Fruit fly (Drosophila melanogaster): ENCODE results near the gene REPTOR-BP.

DNA sequence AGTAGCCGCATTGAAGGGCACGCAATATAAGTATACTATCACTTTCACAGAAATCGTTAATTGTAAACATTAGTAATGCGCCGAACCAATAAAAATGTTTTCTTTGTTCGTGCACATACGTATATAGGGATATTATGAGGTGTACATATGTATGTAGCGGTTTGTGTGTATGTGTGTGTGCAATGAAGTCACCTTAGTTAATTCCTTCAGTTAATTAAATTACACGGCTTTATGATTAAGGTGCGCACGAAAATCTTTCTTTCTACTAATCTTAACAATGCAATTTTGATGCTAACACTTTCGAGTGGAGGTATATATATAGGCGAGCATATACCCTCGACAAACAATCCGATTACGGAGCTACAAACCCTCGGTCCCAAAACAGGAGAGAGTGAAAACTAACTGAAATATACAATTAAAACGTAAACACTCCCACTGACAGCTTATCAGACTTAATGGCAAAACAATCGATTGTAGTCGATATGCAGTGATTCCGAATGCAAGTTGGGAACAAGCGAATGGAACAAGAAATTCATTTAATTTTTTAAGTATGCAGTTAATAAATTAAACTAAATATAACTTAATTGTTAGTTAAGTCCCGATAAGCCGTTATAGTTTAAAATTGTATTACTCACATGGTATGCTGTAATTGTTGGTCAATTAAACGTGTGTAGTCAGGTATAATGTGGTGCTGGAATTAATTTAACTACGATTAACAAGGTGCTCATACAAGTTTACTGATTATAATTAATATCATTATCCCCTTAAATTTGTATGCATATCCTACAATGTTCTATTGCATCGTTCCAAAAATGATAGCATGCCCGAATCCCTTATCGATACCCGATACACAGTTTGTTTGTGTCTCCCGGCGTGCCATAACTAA lies 43.2 kb upstream of the REPTOR-BP start, which contains the start of the genes Npc1a and Prosalpha6:
- TF ChIP-seq gl (tag; optimal IDR thresholded peaks at IDR 0.05) (no peak), Ets98B (GFP tag; IDR thresholded peaks at IDR 0.05) (no peak), rn (GFP tag; IDR thresholded peaks at IDR 0.05) (no peak), Pif1A (GFP tag; optimal IDR thresholded peaks at IDR 0.05) (no peak), CG10348 (GFP tag; IDR thresholded peaks at IDR 0.05) (no peak), EcR (GFP tag; optimal IDR thresholded peaks at IDR 0.05) (no peak), CG14655 (GFP tag; optimal IDR thresholded peaks at IDR 0.05) (no peak)
